Fruit fly (Drosophila melanogaster) whole organism, embryonic: ENCODE measurements around the gene Dic4.

Experiments
- CG2712 ChIP-seq: fragments of 200-800 bp; optimal IDR thresholded peaks from 3 replicates; lab custom pipeline; 2019; ENCODE audit warnings: missing biosample characterization, mild to moderate bottlenecking, missing genetic modification characterization, moderate library complexity
- CG33557 ChIP-seq: fragments of 200-800 bp; sonication (Bioruptor generic); optimal IDR thresholded peaks from 2 replicates; lab custom pipeline; 2019; ENCODE audit warnings: missing biosample characterization, mild to moderate bottlenecking, missing genetic modification characterization, moderate library complexity
- CG6765 ChIP-seq: fragments of 200-800 bp; sonication (Bioruptor generic); optimal IDR thresholded peaks from 3 replicates; lab custom pipeline; 2017; ENCODE audit warnings: missing biosample characterization, mild to moderate bottlenecking, missing genetic modification characterization
- CHES-1-like ChIP-seq: fragments of 200-800 bp; sonication (Bioruptor generic); optimal IDR thresholded peaks from 2 replicates; lab custom pipeline; 2016; ENCODE audit warnings: missing biosample characterization, missing genetic modification characterization
- bcd ChIP-seq: fragments of 200-800 bp; sonication (Bioruptor generic); optimal IDR thresholded peaks from 2 replicates; lab custom pipeline; 2017; ENCODE audit warnings: missing biosample characterization, mild to moderate bottlenecking, missing genetic modification characterization
- gcm ChIP-seq: fragments of 200-800 bp; sonication (Bioruptor generic); optimal IDR thresholded peaks from 2 replicates; lab custom pipeline; 2019; ENCODE audit warnings: missing biosample characterization, mild to moderate bottlenecking, missing genetic modification characterization, moderate library complexity
- lmd ChIP-seq: fragments of 200-800 bp; sonication (Bioruptor generic); IDR thresholded peaks from 2 replicates; pipeline ENCODE4 v1.3.6; 2022; ENCODE audit warnings: missing biosample characterization, missing genetic modification characterization
- odd ChIP-seq: fragments of 200-800 bp; sonication (Bioruptor generic); optimal IDR thresholded peaks from 2 replicates; lab custom pipeline; 2017; ENCODE audit warnings: missing biosample characterization, mild to moderate bottlenecking, missing genetic modification characterization
- pum ChIP-seq: fragments of 200-800 bp; sonication (Bioruptor generic); optimal IDR thresholded peaks from 2 replicates; lab custom pipeline; 2016; ENCODE audit warnings: missing biosample characterization, missing genetic modification characterization
- ranshi ChIP-seq: fragments of 200-800 bp; sonication (Bioruptor generic); IDR thresholded peaks from 2 replicates; pipeline ENCODE4 v1.3.6; 2022; ENCODE audit warnings: missing biosample characterization, missing genetic modification characterization
- sug ChIP-seq: fragments of 200-800 bp; optimal IDR thresholded peaks from 2 replicates; lab custom pipeline; 2019; ENCODE audit warnings: missing biosample characterization, mild to moderate bottlenecking, missing genetic modification characterization, moderate library complexity
- tio ChIP-seq: fragments of 200-800 bp; sonication (Bioruptor generic); optimal IDR thresholded peaks from 2 replicates; lab custom pipeline; 2017; ENCODE audit warnings: missing biosample characterization, missing genetic modification characterization, inconsistent platforms
- twi ChIP-seq: fragments of 200-800 bp; optimal IDR thresholded peaks from 2 replicates; lab custom pipeline; 2019; ENCODE audit warnings: missing biosample characterization, mild to moderate bottlenecking, missing genetic modification characterization, moderate library complexity
- zen2 ChIP-seq: fragments of 200-800 bp; sonication (Bioruptor generic); IDR thresholded peaks from 3 replicates; pipeline ENCODE4 v1.3.6; 2022; ENCODE audit warnings: missing biosample characterization, missing genetic modification characterization; ENCODE audit not compliant: partially characterized antibody

DNA sequence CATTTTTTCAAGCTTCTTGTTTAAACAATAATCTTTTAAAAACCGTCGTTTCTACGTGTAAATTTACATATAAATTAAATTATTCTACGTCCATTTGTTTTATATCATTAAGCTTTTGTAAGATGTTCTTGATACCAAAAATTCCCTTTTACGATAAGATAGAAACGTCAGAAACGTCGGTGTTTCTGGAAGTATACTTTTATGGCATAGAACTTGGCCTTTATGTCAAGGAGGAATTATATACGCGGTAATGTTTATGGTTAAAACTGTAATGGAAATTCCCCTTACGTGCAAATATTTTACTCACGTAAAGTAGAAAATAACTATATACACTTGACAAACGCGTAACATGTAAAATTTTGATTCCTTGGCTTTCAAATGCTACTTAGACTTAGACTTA is 45.5 kb upstream of the Dic4 start:
- TF ChIP-seq CG2712 (tag; lab: Kevin White, UChicago) (peak; percentile 29), CHES-1-like (GFP tag; lab: Kevin White, UChicago) (no peak), tio (GFP tag; lab: Kevin White, UChicago) (no peak), bcd (no peak), zen2 (GFP tag; lab: Robert Waterston, UW) (no peak), gcm (no peak), pum (GFP tag; lab: Kevin White, UChicago) (no peak), twi (peak; percentile 4), sug (tag; lab: Kevin White, UChicago) (no peak), ranshi (no peak), CG33557 (no peak), odd (GFP tag; lab: Kevin White, UChicago) (no peak), lmd (GFP tag; lab: Robert Waterston, UW) (no peak), CG6765 (GFP tag; lab: Kevin White, UChicago) (no peak)
